Fruit fly (Drosophila melanogaster) whole organism, embryonic: ENCODE data around the gene MESR3.

Source experiments
- nerfin-2 ChIP-seq: fragments of 200-800 bp; sonication (Bioruptor generic); IDR thresholded peaks from 2 replicates; pipeline ENCODE4 v1.3.6; 2022; ENCODE audit warnings: missing biosample characterization, missing genetic modification characterization; ENCODE audit not compliant: partially characterized antibody
- psq ChIP-seq: fragments of 200-800 bp; sonication (Bioruptor generic); optimal IDR thresholded peaks from 2 replicates; lab custom pipeline; 2017; ENCODE audit warnings: missing biosample characterization, missing genetic modification characterization
- rib ChIP-seq: fragments of 200-800 bp; sonication (Bioruptor generic); IDR thresholded peaks from 2 replicates; pipeline ENCODE4 v1.3.6; 2022; ENCODE audit warnings: missing biosample characterization, missing genetic modification characterization
- wek ChIP-seq: fragments of 200-800 bp; sonication (Bioruptor generic); optimal IDR thresholded peaks from 3 replicates; lab custom pipeline; 2018; ENCODE audit warnings: missing biosample characterization, mild to moderate bottlenecking, missing genetic modification characterization, moderate library complexity

DNA sequence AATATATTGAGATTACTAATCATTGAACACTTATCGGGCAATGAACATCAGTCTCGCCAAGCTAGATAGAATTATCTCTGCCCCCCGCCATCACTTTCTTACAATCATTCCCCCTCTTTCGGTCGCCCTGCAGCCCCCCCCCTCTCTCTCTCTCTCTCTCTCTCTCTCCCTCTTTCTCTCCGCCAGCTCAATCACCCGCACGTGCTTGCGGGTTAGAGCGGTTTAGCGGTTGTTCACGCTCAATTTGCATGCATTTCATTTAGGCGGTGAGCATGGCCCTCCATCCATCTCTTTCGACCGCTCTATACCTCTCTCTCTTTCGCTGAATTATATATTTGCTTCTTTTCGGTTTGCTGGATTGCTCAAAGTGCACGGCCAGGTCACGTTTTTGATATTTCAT is 12.1 kb downstream of the MESR3 start:
- no peak for TF ChIP-seq psq (GFP tag; lab: Kevin White, UChicago)
- no peak for TF ChIP-seq wek (GFP tag; lab: Kevin White, UChicago)
- TF ChIP-seq rib: no peak
- TF ChIP-seq nerfin-2 (GFP tag; lab: Robert Waterston, UW): no peak
